Worm (Caenorhabditis elegans) whole organism, young adult: ENCODE results near the gene aat-4.

Source experiments
- Y53G8AR.9 ChIP-seq: fragments of 200-800 bp; sonication (Bioruptor generic); conservative IDR thresholded peaks from 2 replicates; pipeline ENCODE4 v1.3.6; 2022; ENCODE audit warnings: missing genetic modification reagents, missing genetic modification characterization, missing compliant biosample characterization
- let-526 ChIP-seq: fragments of 200-800 bp; sonication (Bioruptor generic); IDR thresholded peaks from 2 replicates; pipeline ENCODE4 v1.3.6; 2022; ENCODE audit warnings: missing genetic modification reagents, missing genetic modification characterization, missing compliant biosample characterization
- madf-6 ChIP-seq: fragments of 200-800 bp; sonication (Bioruptor generic); IDR thresholded peaks from 2 replicates; pipeline ENCODE4 v1.3.6; 2022; ENCODE audit warnings: missing genetic modification reagents, missing genetic modification characterization, missing compliant biosample characterization
- nhr-80 ChIP-seq: sonication (generic microtip); optimal IDR thresholded peaks from 2 replicates; lab custom pipeline; 2016; ENCODE audit warnings: missing genetic modification characterization, missing compliant biosample characterization

aat-4 gene

DNA sequence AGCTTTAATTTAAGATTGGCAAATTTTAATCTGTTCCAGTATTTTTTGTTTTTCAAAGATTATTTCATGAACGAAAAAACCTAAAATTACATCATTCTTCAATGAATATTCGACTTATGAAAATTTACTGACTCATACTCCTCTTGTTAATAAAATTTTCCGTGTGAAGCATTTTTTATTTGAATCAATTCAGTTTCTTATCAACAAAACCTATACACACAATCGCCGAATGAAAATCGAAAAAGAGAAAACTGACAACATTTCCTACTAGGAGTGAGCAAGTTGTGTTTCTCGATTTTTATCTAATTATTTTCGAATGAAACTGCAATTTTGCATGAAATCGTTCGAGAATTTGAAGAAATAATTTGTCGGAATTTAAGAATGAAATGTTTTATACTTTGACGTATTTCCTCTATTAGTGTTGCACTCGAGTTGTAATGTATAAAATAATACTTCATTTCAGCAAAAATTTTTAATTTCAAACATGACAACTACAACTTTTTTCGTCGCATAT, 44.9 kb downstream of the aat-4 start, which contains the start of gene F58F9.4:
Gene F58F9.4 (plus strand): TSS at position 464 of the 514 bp plus-strand sequence.
- peak; percentile 37 for TF ChIP-seq nhr-80
- TF ChIP-seq let-526 = no peak

DNA sequence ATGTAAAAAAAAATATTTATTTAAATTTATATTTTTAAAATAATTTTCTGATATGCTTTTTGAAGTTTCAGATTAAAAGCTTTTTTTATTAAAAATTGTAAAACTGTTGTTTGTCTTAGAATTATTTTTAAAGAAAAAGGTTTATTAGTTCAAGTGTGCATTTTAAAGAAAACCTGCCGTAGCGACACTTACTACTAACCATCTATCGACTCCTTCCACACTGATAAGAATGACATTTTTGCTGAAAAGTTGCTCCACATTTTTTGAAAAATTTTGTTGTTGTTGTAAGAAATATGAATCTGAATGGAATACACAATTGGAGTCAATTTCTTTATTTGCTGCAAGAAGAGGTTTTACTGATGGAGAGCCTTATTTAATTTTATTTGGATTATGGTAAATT, 47.5 kb downstream of the aat-4 start, which contains the start of gene C49A9.1:
Gene C49A9.1 (plus strand): TSS at position 217 of the 400 bp plus-strand sequence.
- TF ChIP-seq Y53G8AR.9 = no peak
- TF ChIP-seq nhr-80 = peak; percentile 19
- TF ChIP-seq, all 124 proteins: peak for 1

DNA sequence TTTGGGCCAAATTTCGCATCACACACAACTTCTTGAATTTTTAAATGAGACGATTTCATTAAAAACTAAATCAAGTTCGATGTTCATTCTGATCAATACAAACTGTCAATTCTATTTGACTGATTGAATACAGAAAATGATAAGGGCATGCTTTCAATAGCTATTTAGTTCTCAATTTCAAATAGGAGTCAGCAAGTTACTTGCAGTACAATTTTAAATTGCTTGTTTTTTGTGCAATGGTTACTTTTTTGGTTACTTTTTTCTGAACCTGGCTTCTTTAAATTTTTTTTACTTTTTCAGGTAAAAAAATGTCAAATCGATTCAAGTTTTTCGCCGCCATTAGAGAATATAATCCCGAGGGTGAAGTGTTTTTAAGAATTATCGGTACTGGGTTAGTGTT, 50.4 kb downstream of the aat-4 start, which contains the start of gene C49A9.2:
Gene C49A9.2 (plus strand): TSS at position 301 of the 400 bp plus-strand sequence.
- peak; percentile 38 for TF ChIP-seq nhr-80
- TF ChIP-seq madf-6 (GFP tag; lab: Robert Waterston, UW) = no peak
